Worm (Caenorhabditis elegans) whole organism, young adult: ENCODE data around the gene M05D6.2.
A peak's percentile ranks its signal among the peaks of the same experiment; 100 is the strongest.
"Not testable (repeated sequence)": the region's sequence is repeated elsewhere in the genome, so short reads cannot be mapped to it uniquely, and the experiment has no call there.

Source experiments
- B0035.1 ChIP-seq: sonication (generic microtip); optimal IDR thresholded peaks from 2 replicates; lab custom pipeline; 2016; ENCODE audit warnings: missing genetic modification characterization, mild to moderate bottlenecking, missing compliant biosample characterization, missing genotype, missing genetic modification reagents
- F39B2.1 ChIP-seq: fragments of 200-800 bp; sonication (Bioruptor generic); IDR thresholded peaks from 2 replicates; pipeline ENCODE4 v1.3.6; 2022; ENCODE audit warnings: missing genetic modification reagents, missing genetic modification characterization, missing compliant biosample characterization
- F57A8.1 ChIP-seq: fragments of 200-800 bp; sonication (Bioruptor generic); optimal IDR thresholded peaks from 2 replicates; lab custom pipeline; 2018; ENCODE audit warnings: mild to moderate bottlenecking, missing genetic modification characterization, moderate library complexity, missing compliant biosample characterization
- Y53F4B.3 ChIP-seq: fragments of 200-800 bp; sonication (Bioruptor generic); IDR thresholded peaks from 2 replicates; pipeline ENCODE4 v1.3.6; 2022; ENCODE audit warnings: missing genetic modification reagents, missing genetic modification characterization, missing compliant biosample characterization
- Y67H2A.10 ChIP-seq: fragments of 200-800 bp; sonication (Bioruptor generic); conservative IDR thresholded peaks from 2 replicates; pipeline ENCODE4 v1.3.6; 2022; ENCODE audit warnings: missing genetic modification reagents, missing genetic modification characterization, missing compliant biosample characterization
- Y79H2A.3 ChIP-seq: fragments of 200-800 bp; sonication (Bioruptor generic); conservative IDR thresholded peaks from 2 replicates; pipeline ENCODE4 v1.3.6; 2022; ENCODE audit warnings: missing genetic modification reagents, missing genetic modification characterization, missing compliant biosample characterization
- Y95B8A.8 ChIP-seq: fragments of 200-800 bp; sonication (Bioruptor generic); IDR thresholded peaks from 2 replicates; pipeline ENCODE4 v1.3.6; 2022; ENCODE audit warnings: missing genetic modification reagents, missing genetic modification characterization, missing compliant biosample characterization
- ama-1 ChIP-seq, 3 experiments: fragments of 150-350 bp in 1 of 3; sonication (generic microtip) in 2 of 3; optimal IDR thresholded peaks; 2 replicates each; lab custom pipeline; 2014 to 2018; ENCODE audit warnings: missing biosample characterization in 2 of 3, missing genetic modification characterization in 2 of 3, missing genetic modification reagents in 2 of 3
- aptf-2 ChIP-seq: fragments of 200-800 bp; sonication (Bioruptor generic); conservative IDR thresholded peaks from 2 replicates; pipeline ENCODE4 v1.3.6; 2022; ENCODE audit warnings: missing genetic modification reagents, missing genetic modification characterization, missing compliant biosample characterization
- aptf-3 ChIP-seq: fragments of 200-800 bp; sonication (Bioruptor generic); IDR thresholded peaks from 2 replicates; pipeline ENCODE4 v1.3.6; 2022; ENCODE audit warnings: missing genetic modification characterization, missing compliant biosample characterization
- attf-5 ChIP-seq: fragments of 200-800 bp; sonication (Bioruptor generic); optimal IDR thresholded peaks from 2 replicates; lab custom pipeline; 2018; ENCODE audit warnings: mild to moderate bottlenecking, missing genetic modification characterization, missing compliant biosample characterization
- attf-6 ChIP-seq: fragments of 200-800 bp; sonication (Bioruptor generic); IDR thresholded peaks from 2 replicates; pipeline ENCODE4 v1.3.6; 2022; ENCODE audit warnings: missing genetic modification reagents, missing genetic modification characterization, missing compliant biosample characterization
- cebp-1 ChIP-seq, 2 experiments: fragments of 200-800 bp in 1 of 2; sonication (Bioruptor generic) in 1 of 2; sonication (generic microtip) in 1 of 2; IDR thresholded peaks in 1 of 2; optimal IDR thresholded peaks in 1 of 2; 2 replicates each; pipeline versions ENCODE4 v1.3.6 to Lab custom; 2017 to 2022; ENCODE audit warnings: missing compliant biosample characterization in 2 of 2, missing genetic modification characterization in 2 of 2, mild to moderate bottlenecking in 1 of 2, missing genetic modification reagents in 1 of 2, moderate library complexity in 1 of 2
- ceh-40 ChIP-seq: fragments of 200-800 bp; sonication (Bioruptor generic); IDR thresholded peaks from 2 replicates; pipeline ENCODE4 v1.3.6; 2022; ENCODE audit warnings: missing genetic modification characterization, missing compliant biosample characterization
- dox-1 ChIP-seq: fragments of 200-800 bp; sonication (Bioruptor generic); IDR thresholded peaks from 2 replicates; pipeline ENCODE4 v1.3.6; 2022; ENCODE audit warnings: missing genetic modification reagents, missing genetic modification characterization, missing compliant biosample characterization
- dpff-1 ChIP-seq: sonication (generic microtip); optimal IDR thresholded peaks from 2 replicates; lab custom pipeline; 2017; ENCODE audit warnings: mild to moderate bottlenecking, missing genetic modification characterization, missing compliant biosample characterization
- egl-18 ChIP-seq: fragments of 200-800 bp; sonication (Bioruptor generic); IDR thresholded peaks from 2 replicates; pipeline ENCODE4 v1.3.6; 2022; ENCODE audit warnings: missing genetic modification reagents, missing genetic modification characterization, missing compliant biosample characterization
- egrh-3 ChIP-seq: fragments of 200-800 bp; sonication (Bioruptor generic); IDR thresholded peaks from 2 replicates; pipeline ENCODE4 v1.3.6; 2022; ENCODE audit warnings: missing genetic modification reagents, missing genetic modification characterization, missing compliant biosample characterization
- ekl-4 ChIP-seq: fragments of 200-800 bp; sonication (Bioruptor generic); IDR thresholded peaks from 2 replicates; pipeline ENCODE4 v1.3.6; 2022; ENCODE audit warnings: missing genetic modification reagents, missing genetic modification characterization, missing compliant biosample characterization
- ets-4 ChIP-seq: fragments of 200-800 bp; sonication (Bioruptor generic); optimal IDR thresholded peaks from 2 replicates; lab custom pipeline; 2018; ENCODE audit warnings: mild to moderate bottlenecking, missing genetic modification characterization, missing compliant biosample characterization
- fkh-3 ChIP-seq: sonication (generic microtip); optimal IDR thresholded peaks from 2 replicates; lab custom pipeline; 2016; ENCODE audit warnings: mild to moderate bottlenecking, missing genetic modification characterization, missing compliant biosample characterization
- hsf-1 ChIP-seq: fragments of 200-800 bp; sonication (Bioruptor generic); IDR thresholded peaks from 2 replicates; pipeline ENCODE4 v1.3.6; 2022; ENCODE audit warnings: missing genetic modification reagents, missing genetic modification characterization, missing compliant biosample characterization
- let-526 ChIP-seq: fragments of 200-800 bp; sonication (Bioruptor generic); IDR thresholded peaks from 2 replicates; pipeline ENCODE4 v1.3.6; 2022; ENCODE audit warnings: missing genetic modification reagents, missing genetic modification characterization, missing compliant biosample characterization
- lin-54 ChIP-seq: fragments of 200-800 bp; sonication (Bioruptor generic); optimal IDR thresholded peaks from 2 replicates; lab custom pipeline; 2018; ENCODE audit warnings: mild to moderate bottlenecking, missing genetic modification characterization, missing compliant biosample characterization
- lsl-1 ChIP-seq: fragments of 200-800 bp; sonication (Bioruptor generic); optimal IDR thresholded peaks from 2 replicates; lab custom pipeline; 2018; ENCODE audit warnings: mild to moderate bottlenecking, missing genetic modification characterization, moderate library complexity, missing compliant biosample characterization
- madf-3 ChIP-seq: fragments of 200-800 bp; sonication (Bioruptor generic); IDR thresholded peaks from 2 replicates; pipeline ENCODE4 v1.3.6; 2022; ENCODE audit warnings: missing genetic modification reagents, missing genetic modification characterization, missing compliant biosample characterization
- madf-6 ChIP-seq: fragments of 200-800 bp; sonication (Bioruptor generic); IDR thresholded peaks from 2 replicates; pipeline ENCODE4 v1.3.6; 2022; ENCODE audit warnings: missing genetic modification reagents, missing genetic modification characterization, missing compliant biosample characterization
- madf-8 ChIP-seq: fragments of 200-800 bp; sonication (Bioruptor generic); conservative IDR thresholded peaks from 2 replicates; pipeline ENCODE4 v1.3.6; 2022; ENCODE audit warnings: missing genetic modification reagents, missing genetic modification characterization, missing compliant biosample characterization
- nhr-27 ChIP-seq: fragments of 200-800 bp; sonication (Bioruptor generic); optimal IDR thresholded peaks from 2 replicates; lab custom pipeline; 2018; ENCODE audit warnings: mild to moderate bottlenecking, missing genetic modification characterization, moderate library complexity, missing compliant biosample characterization
- pbrm-1 ChIP-seq: fragments of 200-800 bp; sonication (Bioruptor generic); IDR thresholded peaks from 2 replicates; pipeline ENCODE4 v1.3.6; 2022; ENCODE audit warnings: missing genetic modification reagents, missing genetic modification characterization, missing compliant biosample characterization
- rcor-1 ChIP-seq: fragments of 200-800 bp; sonication (Bioruptor generic); IDR thresholded peaks from 2 replicates; pipeline ENCODE4 v1.3.6; 2022; ENCODE audit warnings: missing genetic modification reagents, missing genetic modification characterization, missing compliant biosample characterization
- rpc-1 ChIP-seq, 2 experiments: fragments of 150-350 bp in 1 of 2; sonication (generic microtip) in 1 of 2; optimal IDR thresholded peaks; 2 replicates each; lab custom pipeline; 2014 to 2018; ENCODE audit warnings: missing biosample characterization in 1 of 2, missing genetic modification characterization in 1 of 2, missing genetic modification reagents in 1 of 2, missing genotype in 1 of 2
- somi-1 ChIP-seq: fragments of 200-800 bp; sonication (Bioruptor generic); optimal IDR thresholded peaks from 2 replicates; lab custom pipeline; 2018; ENCODE audit warnings: mild to moderate bottlenecking, missing genetic modification characterization, missing compliant biosample characterization
- tbp1 ChIP-seq: fragments of 200-800 bp; sonication (Bioruptor generic); optimal IDR thresholded peaks from 2 replicates; lab custom pipeline; 2018; ENCODE audit warnings: mild to moderate bottlenecking, missing genetic modification characterization, missing compliant biosample characterization
- tbx-9 ChIP-seq: sonication (generic microtip); optimal IDR thresholded peaks from 2 replicates; lab custom pipeline; 2016; ENCODE audit warnings: borderline replicate concordance, missing genetic modification characterization, inconsistent platforms, missing compliant biosample characterization
- zfh-2 ChIP-seq: fragments of 200-800 bp; sonication (Bioruptor generic); conservative IDR thresholded peaks from 2 replicates; pipeline ENCODE4 v1.3.6; 2022; ENCODE audit warnings: missing genetic modification reagents, missing genetic modification characterization, missing compliant biosample characterization
- ztf-25 ChIP-seq: fragments of 200-800 bp; sonication (Bioruptor generic); IDR thresholded peaks from 2 replicates; pipeline ENCODE4 v1.3.6; 2022; ENCODE audit warnings: missing genetic modification reagents, missing genetic modification characterization, missing compliant biosample characterization
- ztf-26 ChIP-seq: sonication (generic microtip); optimal IDR thresholded peaks from 2 replicates; lab custom pipeline; 2017; ENCODE audit warnings: missing genetic modification characterization, missing compliant biosample characterization
- ztf-28 ChIP-seq: fragments of 200-800 bp; sonication (Bioruptor generic); IDR thresholded peaks from 2 replicates; pipeline ENCODE4 v1.3.6; 2022; ENCODE audit warnings: missing genetic modification reagents, missing genetic modification characterization, missing compliant biosample characterization
- ztf-6 ChIP-seq: fragments of 200-800 bp; sonication (Bioruptor generic); IDR thresholded peaks from 2 replicates; pipeline ENCODE4 v1.3.6; 2022; ENCODE audit warnings: missing genetic modification reagents, missing genetic modification characterization, missing compliant biosample characterization

M05D6.2 gene

ce11 chrII:8457438-8457837 lies 10.5 kb upstream of the M05D6.2 start, which contains the start of gene zyg-9 (continued):
- no peak for TF ChIP-seq ztf-28 (GFP tag; lab: Robert Waterston, UW)
- no peak for TF ChIP-seq let-526 (GFP tag; lab: Robert Waterston, UW)
- TF ChIP-seq zfh-2 (GFP tag; lab: Robert Waterston, UW): peak; percentile 69; the same call in 1 of the 2 replicates
- TF ChIP-seq lin-54 (GFP tag; lab: Kevin White, UChicago): peak; percentile 26
- peak; percentile 8; the same call in 1 of the 2 replicates for TF ChIP-seq Y67H2A.10 (GFP tag; lab: Robert Waterston, UW)
- TF ChIP-seq ztf-26 (tag; lab: Kevin White, UChicago): no peak
- TF ChIP-seq attf-5: peak; percentile 76
- TF ChIP-seq, all 124 proteins: peak for 9

ce11 chrII:8459832-8460566 lies 7.9 kb upstream of the M05D6.2 start:
- TF ChIP-seq dox-1 (GFP tag; lab: Robert Waterston, UW) (peak; percentile 68), rcor-1 (GFP tag; lab: Robert Waterston, UW) (peak; percentile 18; the same call in 1 of the 2 replicates), egrh-3 (GFP tag; lab: Robert Waterston, UW) (peak; percentile 51), madf-3 (GFP tag; lab: Robert Waterston, UW) (peak; percentile 68; the same call in 1 of the 2 replicates), hsf-1 (GFP tag; lab: Robert Waterston, UW) (peak; percentile 97), rpc-1 (optimal IDR thresholded peaks at IDR 0.05; lab: Kevin White, UChicago) (peak; percentile 3), ceh-40 (0 out of 2 replicates have a peak, but pooled peaks have one; percentile 33), aptf-3 (GFP tag; lab: Robert Waterston, UW) (peak; percentile 79; the same call in 1 of the 2 replicates), madf-6 (GFP tag; lab: Robert Waterston, UW) (peak; percentile 27)
- not testable (repeated sequence) for TF ChIP-seq rpc-1 (tag; optimal IDR thresholded peaks at IDR 0.05; lab: Kevin White, UChicago)

ce11 chrII:8464448-8464898 lies 3.4 kb upstream of the M05D6.2 start, which contains the start of gene fars-3:
Gene fars-3 (plus strand): TSS chrII:8464848.
- peak; percentile 55 for TF ChIP-seq nhr-27 (tag; lab: Kevin White, UChicago)
- TF ChIP-seq attf-6: peak; percentile 60; the same call in 1 of the 2 replicates
- TF ChIP-seq madf-3 (GFP tag; lab: Robert Waterston, UW): 0 out of 2 replicates have a peak, but pooled peaks have one; percentile 69
- no peak for TF ChIP-seq fkh-3 (tag; lab: Kevin White, UChicago)
- 0 out of 2 replicates have a peak, but pooled peaks have one; percentile 14 for TF ChIP-seq aptf-2 (GFP tag; lab: Robert Waterston, UW)
- peak; percentile 72; the same call in 1 of the 2 replicates for TF ChIP-seq ekl-4
- TF ChIP-seq ztf-25: peak; percentile 34; the same call in 1 of the 2 replicates
- TF ChIP-seq F39B2.1 (GFP tag; lab: Robert Waterston, UW): peak; percentile 39; the same call in 1 of the 2 replicates
- TF ChIP-seq Y53F4B.3 (GFP tag; lab: Robert Waterston, UW): no peak
- TF ChIP-seq ama-1 (optimal IDR thresholded peaks at IDR 0.05; lab: Kevin White, UChicago): no peak
- TF ChIP-seq ama-1 (GFP tag; optimal IDR thresholded peaks at IDR 0.05; lab: Kevin White, UChicago): peak; percentile 16 to 68
- peak; percentile 46 for TF ChIP-seq B0035.1 (tag; lab: Kevin White, UChicago)
- TF ChIP-seq tbp1 (GFP tag; lab: Kevin White, UChicago): peak; percentile 24
- peak; percentile 15; the same call in 1 of the 2 replicates for TF ChIP-seq madf-8 (GFP tag; lab: Robert Waterston, UW)
- no peak for TF ChIP-seq egl-18 (GFP tag; lab: Robert Waterston, UW)
- TF ChIP-seq pbrm-1 (GFP tag; lab: Robert Waterston, UW): peak; percentile 36; the same call in 1 of the 2 replicates
- peak; percentile 81 for TF ChIP-seq hsf-1 (GFP tag; lab: Robert Waterston, UW)
- TF ChIP-seq lsl-1 (GFP tag; lab: Kevin White, UChicago): peak; percentile 2
- TF ChIP-seq Y67H2A.10 (GFP tag; lab: Robert Waterston, UW): 0 out of 2 replicates have a peak, but pooled peaks have one; percentile 32
- TF ChIP-seq ets-4 (GFP tag; lab: Kevin White, UChicago): no peak
- peak; percentile 23; the same call in 1 of the 2 replicates for TF ChIP-seq Y95B8A.8 (GFP tag; lab: Robert Waterston, UW)
- TF ChIP-seq ztf-6 (GFP tag; lab: Robert Waterston, UW): 0 out of 2 replicates have a peak, but pooled peaks have one; percentile 6
- no peak for TF ChIP-seq F57A8.1 (GFP tag; lab: Kevin White, UChicago)
- no peak for TF ChIP-seq tbx-9
- TF ChIP-seq Y79H2A.3: peak; percentile 60; the same call in 1 of the 2 replicates
- no peak for TF ChIP-seq dox-1 (GFP tag; lab: Robert Waterston, UW)
- TF ChIP-seq madf-6 (GFP tag; lab: Robert Waterston, UW): peak; percentile 57
- TF ChIP-seq somi-1 (GFP tag; lab: Kevin White, UChicago): no peak
- TF ChIP-seq dpff-1 (tag; lab: Kevin White, UChicago): no peak
- no peak for TF ChIP-seq cebp-1 (GFP tag; IDR thresholded peaks at IDR 0.05; lab: Robert Waterston, UW)
- peak; percentile 55 for TF ChIP-seq cebp-1 (tag; optimal IDR thresholded peaks at IDR 0.05; lab: Kevin White, UChicago)
